Fruit fly (Drosophila melanogaster): Measurements from ENCODE around the gene CG4496.

DNA sequence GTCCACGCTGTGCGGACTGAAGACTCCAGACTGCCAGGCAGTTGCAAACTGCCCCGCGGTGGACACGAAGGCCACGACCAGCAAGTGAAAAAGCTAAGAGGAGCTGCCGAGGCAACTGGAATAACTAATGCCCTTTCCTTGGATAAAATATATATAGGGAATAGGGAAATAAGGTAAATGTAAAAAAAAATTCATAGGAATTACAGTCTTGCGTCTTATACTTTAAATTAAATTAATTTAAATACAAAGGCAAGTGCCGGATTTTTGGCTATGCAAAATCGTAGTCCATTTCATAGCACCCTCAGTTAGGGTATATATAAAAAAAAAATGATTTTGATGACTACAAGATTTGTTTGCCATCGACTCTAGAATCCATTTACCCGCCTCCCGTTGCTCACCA, 43.9 kb downstream of the CG4496 start:
- no peak for TF ChIP-seq CG4617 (GFP tag; optimal IDR thresholded peaks at IDR 0.05; ENCODE audit: borderline replicate concordance)
- no peak for TF ChIP-seq CG17361 (GFP tag; IDR thresholded peaks at IDR 0.05)
- TF ChIP-seq vnd (GFP tag; IDR thresholded peaks at IDR 0.05; ENCODE audit: partially characterized antibody) = no peak
- no peak for TF ChIP-seq sens (GFP tag)
- TF ChIP-seq bbx (GFP tag; IDR thresholded peaks at IDR 0.05; ENCODE audit: partially characterized antibody) = no peak
- no peak for TF ChIP-seq CG3163 (GFP tag; optimal IDR thresholded peaks at IDR 0.05)

Measured in whole organism, embryonic.